Worm (Caenorhabditis elegans) whole organism, early embryonic: ENCODE data around the gene srh-220.

Experiments
- F13C5.2 ChIP-seq: sonication (generic microtip); optimal IDR thresholded peaks from 2 replicates; lab custom pipeline; 2017; ENCODE audit warnings: mild to moderate bottlenecking, missing genetic modification characterization, inconsistent platforms, missing compliant biosample characterization
- aly-1 ChIP-seq: sonication (generic microtip); optimal IDR thresholded peaks from 2 replicates; lab custom pipeline; 2016; ENCODE audit warnings: missing genetic modification characterization, missing compliant biosample characterization
- ama-1 ChIP-seq: fragments of 150-350 bp; optimal IDR thresholded peaks from 2 replicates; lab custom pipeline; 2014
- ceh-13 ChIP-seq: fragments of 200-800 bp; sonication (Bioruptor generic); optimal IDR thresholded peaks from 2 replicates; lab custom pipeline; 2018; ENCODE audit warnings: mild to moderate bottlenecking, missing genetic modification characterization, missing compliant biosample characterization
- ceh-36 ChIP-seq: sonication (generic microtip); optimal IDR thresholded peaks from 2 replicates; lab custom pipeline; 2016; ENCODE audit warnings: missing genetic modification characterization, inconsistent platforms, missing compliant biosample characterization
- ets-7 ChIP-seq: sonication (generic microtip); optimal IDR thresholded peaks from 2 replicates; lab custom pipeline; 2016; ENCODE audit warnings: missing genotype, missing genetic modification characterization, missing compliant biosample characterization
- flt-1 ChIP-seq: fragments of 200-800 bp; sonication (Bioruptor generic); IDR thresholded peaks from 2 replicates; pipeline ENCODE4 v1.3.6; 2022; ENCODE audit warnings: missing genetic modification characterization, missing compliant biosample characterization
- hmbx-1 ChIP-seq: sonication (generic microtip); optimal IDR thresholded peaks from 2 replicates; lab custom pipeline; 2016; ENCODE audit warnings: mild to moderate bottlenecking, missing genetic modification characterization, missing compliant biosample characterization
- hmg-4 ChIP-seq: fragments of 200-800 bp; sonication (Bioruptor generic); optimal IDR thresholded peaks from 2 replicates; lab custom pipeline; 2018; ENCODE audit warnings: mild to moderate bottlenecking, missing genetic modification characterization, missing compliant biosample characterization
- hnd-1 ChIP-seq: sonication (generic microtip); optimal IDR thresholded peaks from 2 replicates; lab custom pipeline; 2016; ENCODE audit warnings: missing genetic modification characterization, missing compliant biosample characterization
- pes-1 ChIP-seq: fragments of 200-800 bp; sonication (Bioruptor generic); IDR thresholded peaks from 2 replicates; pipeline ENCODE4 v1.3.6; 2022; ENCODE audit warnings: missing genetic modification reagents, missing genetic modification characterization, missing compliant biosample characterization
- scrt-1 ChIP-seq: fragments of 200-800 bp; sonication (Bioruptor generic); IDR thresholded peaks from 2 replicates; pipeline ENCODE4 v1.3.6; 2022; ENCODE audit warnings: missing genetic modification characterization, missing compliant biosample characterization
- sea-1 ChIP-seq: fragments of 200-800 bp; sonication (Bioruptor generic); conservative IDR thresholded peaks from 2 replicates; pipeline ENCODE4 v1.3.6; 2022; ENCODE audit warnings: missing genetic modification characterization, missing compliant biosample characterization
- tbx-37 ChIP-seq: fragments of 200-800 bp; sonication (Bioruptor generic); conservative IDR thresholded peaks from 2 replicates; pipeline ENCODE4 v1.3.6; 2022; ENCODE audit warnings: missing genetic modification reagents, missing genetic modification characterization, missing compliant biosample characterization

- TF ChIP-seq tbx-37 (GFP tag; lab: Robert Waterston, UW), result no peak
- no peak for TF ChIP-seq ama-1 (lab: Kevin White, UChicago)
- no peak for TF ChIP-seq F13C5.2 (tag; lab: Kevin White, UChicago)
- no peak for TF ChIP-seq ceh-36 (tag; lab: Kevin White, UChicago)
- no peak for TF ChIP-seq ceh-13 (GFP tag; lab: Kevin White, UChicago)
- no peak for TF ChIP-seq flt-1 (GFP tag; lab: Robert Waterston, UW)
- no peak for TF ChIP-seq ets-7 (tag; lab: Kevin White, UChicago)
- TF ChIP-seq hmbx-1 (tag; lab: Kevin White, UChicago), result no peak
- TF ChIP-seq hmg-4 (GFP tag; lab: Kevin White, UChicago), result no peak
- no peak for TF ChIP-seq hnd-1 (tag; lab: Kevin White, UChicago)
- TF ChIP-seq sea-1 (GFP tag; lab: Robert Waterston, UW), result no peak
- no peak for TF ChIP-seq scrt-1
- TF ChIP-seq pes-1 (GFP tag; lab: Robert Waterston, UW), result no peak
- no peak for TF ChIP-seq aly-1
Measured at ce11 chrIV:3995384-3995783, 17.6 kb upstream of the srh-220 start, which contains the start of gene F47C12.7.
